Worm (Caenorhabditis elegans) whole organism, young adult: ENCODE data around the gene mma-1.
A peak's percentile ranks its signal among the peaks of the same experiment; 100 is the strongest.

Experiments
- F49E8.2 ChIP-seq: sonication (generic microtip); optimal IDR thresholded peaks from 3 replicates; lab custom pipeline; 2017; ENCODE audit warnings: missing genetic modification characterization, mild to moderate bottlenecking, missing compliant biosample characterization, antibody characterized with exemption, moderate library complexity; ENCODE audit not compliant: insufficient read depth
- ama-1 ChIP-seq, 3 experiments: fragments of 150-350 bp in 1 of 3; sonication (generic microtip) in 2 of 3; optimal IDR thresholded peaks; 2 replicates each; lab custom pipeline; 2014 to 2018; ENCODE audit warnings: missing biosample characterization in 2 of 3, missing genetic modification characterization in 2 of 3, missing genetic modification reagents in 2 of 3
- dox-1 ChIP-seq: fragments of 200-800 bp; sonication (Bioruptor generic); IDR thresholded peaks from 2 replicates; pipeline ENCODE4 v1.3.6; 2022; ENCODE audit warnings: missing genetic modification reagents, missing genetic modification characterization, missing compliant biosample characterization
- mes-4 ChIP-seq: sonication (generic microtip); optimal IDR thresholded peaks from 2 replicates; lab custom pipeline; 2016; ENCODE audit warnings: missing genotype, missing genetic modification characterization, missing compliant biosample characterization
- snpc-3.4 ChIP-seq: sonication (generic microtip); optimal IDR thresholded peaks from 2 replicates; lab custom pipeline; 2017; ENCODE audit warnings: missing genetic modification characterization, mild to moderate bottlenecking, missing compliant biosample characterization, antibody characterized with exemption, moderate library complexity, missing genotype, missing genetic modification reagents

ce11 chrV:12551638-12552478, 44.2 kb downstream of the mma-1 start:
- TF ChIP-seq ama-1 (optimal IDR thresholded peaks at IDR 0.05; lab: Kevin White, UChicago) (peak; percentile 87), ama-1 (GFP tag; optimal IDR thresholded peaks at IDR 0.05; lab: Kevin White, UChicago) (no peak), dox-1 (GFP tag; lab: Robert Waterston, UW) (peak; percentile 17; the same call in 1 of the 2 replicates), mes-4 (tag; lab: Kevin White, UChicago) (no peak), F49E8.2 (tag; lab: Kevin White, UChicago) (no peak), snpc-3.4 (tag; lab: Kevin White, UChicago) (no peak)
